Worm (Caenorhabditis elegans) whole organism, midembryonic: ENCODE measurements around the gene glna-1.
A peak's percentile ranks its signal among the peaks of the same experiment; 100 is the strongest.

Experiments used
- T22C8.4 ChIP-seq: fragments of 200-800 bp; sonication (Bioruptor generic); IDR thresholded peaks from 2 replicates; pipeline ENCODE4 v1.3.6; 2022; ENCODE audit warnings: missing genetic modification characterization, missing compliant biosample characterization
- cog-1 ChIP-seq: sonication (generic microtip); optimal IDR thresholded peaks from 2 replicates; lab custom pipeline; 2016; ENCODE audit warnings: missing genetic modification characterization, missing compliant biosample characterization
- flt-1 ChIP-seq: fragments of 200-800 bp; sonication (Bioruptor generic); IDR thresholded peaks from 2 replicates; pipeline ENCODE4 v1.3.6; 2022; ENCODE audit warnings: missing genetic modification characterization, missing compliant biosample characterization
- klf-2 ChIP-seq: fragments of 200-800 bp; sonication (Bioruptor generic); conservative IDR thresholded peaks from 2 replicates; pipeline ENCODE4 v1.3.6; 2022; ENCODE audit warnings: missing genetic modification reagents, missing genetic modification characterization, missing compliant biosample characterization
- med-1 ChIP-seq: sonication (generic microtip); optimal IDR thresholded peaks from 2 replicates; lab custom pipeline; 2017; ENCODE audit warnings: missing genetic modification characterization, mild to moderate bottlenecking, missing compliant biosample characterization, antibody characterized with exemption, missing genetic modification reagents; ENCODE audit not compliant: insufficient read depth
- ref-1 ChIP-seq: fragments of 200-800 bp; sonication (Bioruptor generic); conservative IDR thresholded peaks from 2 replicates; pipeline ENCODE4 v1.3.6; 2022; ENCODE audit warnings: missing genetic modification reagents, missing genetic modification characterization, missing compliant biosample characterization
- tab-1 ChIP-seq: fragments of 200-800 bp; sonication (Bioruptor generic); IDR thresholded peaks from 2 replicates; pipeline ENCODE4 v1.3.6; 2022; ENCODE audit warnings: missing genetic modification characterization, missing compliant biosample characterization
- ztf-23 ChIP-seq: fragments of 200-800 bp; sonication (Bioruptor generic); IDR thresholded peaks from 2 replicates; pipeline ENCODE4 v1.3.6; 2022; ENCODE audit warnings: missing genetic modification reagents, missing genetic modification characterization, missing compliant biosample characterization
- ztf-29 ChIP-seq: fragments of 200-800 bp; sonication (Bioruptor generic); IDR thresholded peaks from 2 replicates; pipeline ENCODE4 v1.3.6; 2022; ENCODE audit warnings: missing genetic modification reagents, missing genetic modification characterization, missing compliant biosample characterization

Gene glna-1

DNA sequence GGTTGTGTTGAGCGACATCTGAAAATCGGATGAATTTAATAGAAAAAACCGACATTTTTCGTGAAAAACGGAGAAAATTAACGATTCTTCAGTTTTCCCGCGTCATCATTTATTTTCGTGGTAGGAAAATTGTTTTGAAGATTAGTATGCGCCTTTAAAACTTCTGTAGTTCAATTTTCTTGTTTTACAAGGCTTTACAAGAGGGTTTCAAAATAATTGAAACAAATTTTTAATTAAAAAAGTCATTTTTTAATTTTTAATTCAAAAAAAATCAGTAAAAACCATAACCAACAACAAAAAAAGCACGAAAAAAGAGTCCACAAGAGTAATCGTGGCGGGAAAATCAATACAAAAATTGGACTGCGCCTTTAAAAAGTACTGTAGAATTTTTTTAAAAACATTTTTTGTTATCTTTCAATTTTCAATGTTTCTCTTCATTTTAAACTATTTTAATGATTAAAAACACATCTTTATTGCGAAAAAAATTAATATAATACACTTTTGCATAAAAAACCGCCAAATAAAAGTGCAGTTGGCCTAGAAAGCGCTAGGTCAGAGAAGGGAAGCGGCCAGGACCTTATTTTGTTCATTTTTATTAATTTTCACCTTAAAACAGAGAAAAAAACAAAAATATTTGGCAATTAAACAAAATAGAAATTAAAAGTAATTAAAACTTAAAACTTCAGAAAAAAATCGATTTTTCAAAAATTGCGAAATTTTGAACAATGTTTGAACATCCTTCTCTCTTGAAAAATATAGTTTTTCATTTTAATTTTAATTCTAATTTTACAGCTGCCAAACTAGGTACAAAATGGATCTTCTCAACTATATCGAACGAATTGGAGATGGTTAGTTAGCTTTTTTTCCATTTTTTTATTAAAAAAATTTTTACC is 20.8 kb upstream of the glna-1 start, which contains the start of the genes tac-1 and Y54E2A.4:
TSS of gene tac-1 (minus strand) at position 20 of the 893 bp plus-strand sequence.
TSS of gene Y54E2A.4 (plus strand) at position 765 of the 893 bp plus-strand sequence.
- TF ChIP-seq klf-2 = no peak
- TF ChIP-seq tab-1 (GFP tag; lab: Robert Waterston, UW) = no peak
- no peak for TF ChIP-seq cog-1 (tag; lab: Kevin White, UChicago)
- no peak for TF ChIP-seq T22C8.4 (GFP tag; lab: Robert Waterston, UW)
- TF ChIP-seq ref-1 (GFP tag; lab: Robert Waterston, UW) = no peak
- no peak for TF ChIP-seq med-1 (GFP tag; lab: Kevin White, UChicago)
- no peak for TF ChIP-seq ztf-23 (GFP tag; lab: Robert Waterston, UW)
- TF ChIP-seq flt-1 (GFP tag; lab: Robert Waterston, UW) = no peak
- TF ChIP-seq ztf-29 (GFP tag; lab: Robert Waterston, UW) = no peak

DNA sequence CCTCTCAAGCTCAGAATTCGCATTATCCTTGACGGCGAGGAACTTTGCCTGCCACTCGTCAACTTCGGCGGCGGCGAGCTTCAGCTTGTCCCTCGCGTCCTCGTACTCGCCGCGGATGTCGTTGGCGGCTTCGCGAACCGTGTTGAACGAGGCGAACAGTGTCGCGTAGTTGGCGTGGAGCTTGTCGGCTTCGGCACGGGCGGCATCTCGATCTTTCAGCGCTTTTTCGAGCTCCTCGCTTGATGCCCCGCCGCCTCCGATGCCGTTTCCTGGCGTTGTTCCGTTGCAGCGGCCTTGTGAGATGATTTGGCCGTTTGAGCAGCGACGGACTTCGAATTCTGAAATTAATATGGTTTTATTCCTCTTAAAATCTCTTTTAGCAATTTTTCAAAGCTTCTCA is 19.9 kb upstream of the glna-1 start:
- TF ChIP-seq ztf-23 (GFP tag; lab: Robert Waterston, UW) (no peak), cog-1 (tag; lab: Kevin White, UChicago) (no peak), ztf-29 (GFP tag; lab: Robert Waterston, UW) (no peak), med-1 (GFP tag; lab: Kevin White, UChicago) (no peak), T22C8.4 (GFP tag; lab: Robert Waterston, UW) (no peak), klf-2 (no peak), ref-1 (GFP tag; lab: Robert Waterston, UW) (no peak), tab-1 (GFP tag; lab: Robert Waterston, UW) (no peak), flt-1 (GFP tag; lab: Robert Waterston, UW) (no peak)

DNA sequence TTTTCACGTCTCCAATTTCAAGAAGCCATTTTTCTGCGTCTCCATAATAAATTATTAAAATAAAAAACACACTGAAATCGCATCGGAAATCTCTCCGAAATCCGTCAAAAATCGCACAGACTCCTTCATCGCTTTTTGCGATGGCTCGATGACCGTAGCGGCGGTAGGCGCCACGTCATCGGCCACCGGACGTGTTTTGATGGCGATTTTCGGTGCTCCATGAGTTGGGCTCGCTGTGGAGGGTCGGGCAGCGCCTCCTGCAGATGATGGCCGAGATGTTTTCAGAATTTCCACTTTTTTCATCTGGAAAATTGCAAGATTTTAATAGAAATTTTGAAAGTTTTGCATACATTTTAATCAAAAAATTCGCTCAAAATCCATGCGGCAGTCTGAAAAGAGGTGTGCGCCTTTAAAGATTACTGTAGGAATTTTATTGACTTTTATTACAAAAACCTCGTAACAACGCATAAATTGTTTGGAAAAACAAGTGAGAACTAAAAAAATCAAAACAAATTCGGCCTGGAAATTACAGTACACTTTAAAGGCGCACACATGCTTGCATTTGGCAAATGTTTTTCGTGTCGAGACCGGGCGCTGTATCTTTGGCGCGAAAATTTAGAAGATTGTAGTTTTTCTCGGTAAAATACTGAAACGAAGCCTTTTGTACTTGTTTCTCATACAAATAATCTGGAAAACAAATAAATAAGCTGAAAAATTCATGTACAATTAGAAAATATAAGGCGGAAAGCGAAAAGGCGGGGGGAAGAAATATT is 19.0 kb upstream of the glna-1 start, which contains the start of gene smg-9:
TSS of gene smg-9 (minus strand) at position 663 of the 773 bp plus-strand sequence.
- no peak for TF ChIP-seq tab-1 (GFP tag; lab: Robert Waterston, UW)
- TF ChIP-seq flt-1 (GFP tag; lab: Robert Waterston, UW) = no peak
- TF ChIP-seq klf-2 = no peak
- TF ChIP-seq ref-1 (GFP tag; lab: Robert Waterston, UW) = no peak
- TF ChIP-seq cog-1 (tag; lab: Kevin White, UChicago) = no peak
- no peak for TF ChIP-seq T22C8.4 (GFP tag; lab: Robert Waterston, UW)
- no peak for TF ChIP-seq med-1 (GFP tag; lab: Kevin White, UChicago)
- no peak for TF ChIP-seq ztf-23 (GFP tag; lab: Robert Waterston, UW)
- no peak for TF ChIP-seq ztf-29 (GFP tag; lab: Robert Waterston, UW)

DNA sequence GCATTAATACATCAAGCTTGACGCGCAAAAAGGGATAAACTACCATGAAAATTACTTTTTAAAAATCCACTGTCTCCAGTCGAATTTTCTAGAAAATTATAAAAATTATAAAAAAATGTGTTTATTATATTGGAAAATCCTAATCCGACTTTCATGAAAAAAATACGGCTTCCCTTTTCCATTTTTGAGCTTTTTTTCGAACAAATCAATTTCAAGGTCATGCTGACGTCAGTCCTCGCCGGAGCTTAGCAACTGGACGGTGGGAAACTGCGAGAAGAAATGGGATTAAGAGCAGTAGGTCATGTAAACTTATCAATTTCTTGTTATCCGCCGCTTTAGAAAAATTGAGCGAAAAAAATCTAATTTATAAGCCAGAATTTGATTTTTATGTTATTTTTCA is 11.8 kb upstream of the glna-1 start:
- no peak for TF ChIP-seq tab-1 (GFP tag; lab: Robert Waterston, UW)
- TF ChIP-seq klf-2 = no peak
- no peak for TF ChIP-seq flt-1 (GFP tag; lab: Robert Waterston, UW)
- no peak for TF ChIP-seq ztf-23 (GFP tag; lab: Robert Waterston, UW)
- TF ChIP-seq ref-1 (GFP tag; lab: Robert Waterston, UW) = no peak
- no peak for TF ChIP-seq ztf-29 (GFP tag; lab: Robert Waterston, UW)
- TF ChIP-seq cog-1 (tag; lab: Kevin White, UChicago) = no peak
- no peak for TF ChIP-seq T22C8.4 (GFP tag; lab: Robert Waterston, UW)
- TF ChIP-seq med-1 (GFP tag; lab: Kevin White, UChicago) = no peak

DNA sequence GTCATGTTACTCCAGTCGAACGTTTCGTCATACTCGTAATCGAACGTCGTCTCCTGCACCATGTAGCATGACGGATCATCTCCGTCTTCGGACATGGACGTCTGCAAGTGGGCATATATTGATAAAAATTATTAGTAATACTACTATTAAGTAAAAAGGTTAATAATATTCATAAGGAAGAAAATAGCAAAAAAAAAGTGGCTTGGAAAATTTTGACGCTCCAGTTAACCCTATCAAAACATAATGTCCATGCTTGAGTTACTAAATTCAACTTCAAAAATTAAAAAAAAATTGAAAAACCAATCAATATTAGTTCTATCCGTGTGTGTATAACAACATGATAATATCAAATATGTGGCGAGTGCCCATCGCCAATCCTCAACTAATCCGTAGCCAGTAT is 5.8 kb upstream of the glna-1 start, which contains the start of gene npr-34:
TSS of gene npr-34 (minus strand) at position 101 of the 400 bp plus-strand sequence.
- TF ChIP-seq ztf-23 (GFP tag; lab: Robert Waterston, UW) (no peak), tab-1 (GFP tag; lab: Robert Waterston, UW) (no peak), klf-2 (no peak), ztf-29 (GFP tag; lab: Robert Waterston, UW) (no peak), T22C8.4 (GFP tag; lab: Robert Waterston, UW) (no peak), cog-1 (tag; lab: Kevin White, UChicago) (no peak), flt-1 (GFP tag; lab: Robert Waterston, UW) (no peak), med-1 (GFP tag; lab: Kevin White, UChicago) (no peak), ref-1 (GFP tag; lab: Robert Waterston, UW) (no peak)

DNA sequence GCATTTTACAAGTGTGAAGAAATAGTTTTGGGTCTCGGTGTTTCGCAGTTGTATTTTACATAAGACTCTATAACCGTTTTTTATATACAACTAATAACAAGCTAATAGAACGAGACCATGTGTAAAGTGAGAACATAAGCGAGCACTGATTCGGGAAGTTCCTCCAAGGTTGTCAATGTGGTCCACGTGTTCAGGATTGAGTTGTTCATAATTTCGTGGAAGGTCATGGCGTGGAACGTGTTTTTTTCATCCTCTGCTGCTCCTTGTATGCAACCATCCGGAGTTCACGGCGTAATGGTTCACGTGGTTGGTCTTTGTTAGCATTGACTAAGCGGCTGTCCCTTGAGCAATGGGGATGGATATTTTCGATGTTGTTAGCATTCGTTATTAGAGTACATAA is 5.2 kb downstream of the glna-1 start:
- TF ChIP-seq flt-1 (GFP tag; lab: Robert Waterston, UW) = no peak
- TF ChIP-seq ref-1 (GFP tag; lab: Robert Waterston, UW) = no peak
- no peak for TF ChIP-seq klf-2
- no peak for TF ChIP-seq ztf-23 (GFP tag; lab: Robert Waterston, UW)
- no peak for TF ChIP-seq med-1 (GFP tag; lab: Kevin White, UChicago)
- no peak for TF ChIP-seq ztf-29 (GFP tag; lab: Robert Waterston, UW)
- no peak for TF ChIP-seq tab-1 (GFP tag; lab: Robert Waterston, UW)
- no peak for TF ChIP-seq T22C8.4 (GFP tag; lab: Robert Waterston, UW)
- TF ChIP-seq cog-1 (tag; lab: Kevin White, UChicago) = no peak

DNA sequence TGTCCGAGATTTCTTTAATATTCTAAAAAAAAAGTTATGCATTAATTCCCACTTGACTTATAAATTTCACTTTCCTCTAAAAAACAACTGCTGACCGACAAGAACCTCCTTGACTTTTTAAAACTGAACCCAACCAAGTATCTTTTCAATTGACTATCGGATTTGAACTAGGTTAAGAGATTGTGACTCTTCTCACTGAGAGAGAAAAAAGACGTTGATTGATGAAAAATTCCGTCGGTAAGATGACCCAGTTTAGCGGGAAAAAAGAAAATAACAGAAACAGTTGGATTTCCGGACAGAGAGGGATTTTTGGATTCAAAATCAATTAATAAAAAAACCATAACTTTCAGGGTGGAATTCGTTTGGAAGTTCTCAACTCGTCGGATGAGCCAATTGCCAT is 26.8 kb downstream of the glna-1 start:
- TF ChIP-seq cog-1 (tag; lab: Kevin White, UChicago) = no peak
- no peak for TF ChIP-seq tab-1 (GFP tag; lab: Robert Waterston, UW)

DNA sequence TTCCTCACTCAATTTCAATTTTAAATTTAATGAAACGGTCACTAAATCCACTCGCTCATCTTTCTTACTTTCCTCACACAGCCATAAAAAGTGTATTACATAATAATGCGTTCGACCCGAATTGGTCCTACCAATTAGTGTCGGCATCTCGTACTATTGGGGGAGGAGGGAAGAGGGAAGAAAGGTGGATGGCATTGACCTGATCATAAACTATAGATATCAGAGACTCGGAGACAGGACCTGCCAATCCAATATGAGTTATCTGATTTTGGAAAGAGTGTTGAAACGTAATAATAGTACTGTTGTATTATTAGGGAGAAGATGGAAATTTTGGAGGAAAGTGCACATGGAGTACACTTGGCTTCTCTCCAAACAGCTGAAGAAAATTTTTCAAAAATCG is 27.4 kb downstream of the glna-1 start:
- no peak for TF ChIP-seq med-1 (GFP tag; lab: Kevin White, UChicago)
- 0 out of 2 replicates have a peak, but pooled peaks have one; percentile 24 for TF ChIP-seq flt-1 (GFP tag; lab: Robert Waterston, UW)
- no peak for TF ChIP-seq ztf-29 (GFP tag; lab: Robert Waterston, UW)
